Worm (Caenorhabditis elegans): ENCODE results near the gene ham-3.

Gene ham-3

ce11 chrIII:10123586-10124233 lies 3.1 kb downstream of the ham-3 start, which contains the start of gene ttll-4 (continued):
- TF ChIP-seq madf-6 (GFP tag; IDR thresholded peaks at IDR 0.05) (peak; percentile 59), lin-26 (GFP tag; IDR thresholded peaks at IDR 0.05) (no peak), B0035.1 (tag; optimal IDR thresholded peaks at IDR 0.05) (no peak), snpc-1.1 (tag; optimal IDR thresholded peaks at IDR 0.05; ENCODE audit: insufficient read depth) (no peak), nhr-27 (tag; optimal IDR thresholded peaks at IDR 0.05) (no peak), T07F8.4 (tag; optimal IDR thresholded peaks at IDR 0.05) (no peak), F39B2.1 (GFP tag; IDR thresholded peaks at IDR 0.05) (no peak), die-1 (tag; optimal IDR thresholded peaks at IDR 0.05) (no peak), snpc-1.3 (tag; optimal IDR thresholded peaks at IDR 0.05; ENCODE audit: insufficient read depth) (no peak), hlh-26 (GFP tag; conservative IDR thresholded peaks at IDR 0.05) (no peak), lsy-27 (tag; optimal IDR thresholded peaks at IDR 0.05; ENCODE audit: borderline replicate concordance, insufficient read depth) (no peak), cebp-1 (GFP tag; IDR thresholded peaks at IDR 0.05) (peak; percentile 29; the same call in 1 of the 2 replicates), cebp-1 (tag; optimal IDR thresholded peaks at IDR 0.05) (peak; percentile 28), nhr-80 (tag; optimal IDR thresholded peaks at IDR 0.05) (no peak), ceh-79 (tag; optimal IDR thresholded peaks at IDR 0.05) (no peak), him-1 (tag; optimal IDR thresholded peaks at IDR 0.05) (no peak), unc-130 (GFP tag; optimal IDR thresholded peaks at IDR 0.05) (peak; percentile 23), lin-40 (tag; optimal IDR thresholded peaks at IDR 0.05) (peak; percentile 32), ztf-26 (tag; optimal IDR thresholded peaks at IDR 0.05) (no peak), sdz-38 (tag; optimal IDR thresholded peaks at IDR 0.05) (no peak), mcd-1 (GFP tag; IDR thresholded peaks at IDR 0.05) (peak; percentile 90), dox-1 (GFP tag; IDR thresholded peaks at IDR 0.05) (peak; percentile 81), madf-8 (GFP tag; conservative IDR thresholded peaks at IDR 0.05) (no peak), hmg-1.2 (GFP tag; IDR thresholded peaks at IDR 0.05) (no peak; the same call in 1 of the 2 replicates), Y79H2A.3 (GFP tag; conservative IDR thresholded peaks at IDR 0.05) (no peak), aptf-2 (GFP tag; conservative IDR thresholded peaks at IDR 0.05) (no peak), lsl-1 (GFP tag; optimal IDR thresholded peaks at IDR 0.05) (peak; percentile 44), athp-1 (tag; optimal IDR thresholded peaks at IDR 0.05) (no peak), zfh-2 (GFP tag; conservative IDR thresholded peaks at IDR 0.05) (no peak), xnd-1 (tag; optimal IDR thresholded peaks at IDR 0.05) (no peak), B0019.2 (GFP tag; conservative IDR thresholded peaks at IDR 0.05) (peak; percentile 56; the same call in 1 of the 2 replicates), C17E4.6 (GFP tag; IDR thresholded peaks at IDR 0.05) (no peak), ekl-4 (GFP tag; IDR thresholded peaks at IDR 0.05) (no peak), hmg-20 (GFP tag; IDR thresholded peaks at IDR 0.05) (0 out of 2 replicates have a peak, but pooled peaks have one; percentile 23), unc-62 (GFP tag; optimal IDR thresholded peaks at IDR 0.05) (no peak), F57C9.4 (tag; optimal IDR thresholded peaks at IDR 0.05) (no peak), B0261.1 (tag; optimal IDR thresholded peaks at IDR 0.05) (no peak), ets-4 (GFP tag; optimal IDR thresholded peaks at IDR 0.05) (no peak), F37B4.10 (GFP tag; IDR thresholded peaks at IDR 0.05) (no peak), cebp-2 (GFP tag; IDR thresholded peaks at IDR 0.05) (no peak), lir-1 (GFP tag; conservative IDR thresholded peaks at IDR 0.05) (peak; percentile 36; the same call in 1 of the 2 replicates), nhr-179 (tag; optimal IDR thresholded peaks at IDR 0.05) (no peak), tbp1 (GFP tag; optimal IDR thresholded peaks at IDR 0.05) (no peak), gei-17 (GFP tag; optimal IDR thresholded peaks at IDR 0.05) (no peak), K11D2.4 (GFP tag; IDR thresholded peaks at IDR 0.05) (no peak), ceh-40 (GFP tag; IDR thresholded peaks at IDR 0.05) (no peak), sptf-2 (GFP tag; optimal IDR thresholded peaks at IDR 0.05) (no peak), efl-1 (GFP tag; optimal IDR thresholded peaks at IDR 0.05) (no peak)

All from whole organism, young adult.